Worm (Caenorhabditis elegans): Measurements from ENCODE around the gene ugt-56.

Gene ugt-56

ce11 chrV:12276946-12277345 is 18.2 kb downstream of the ugt-56 start, which contains the start of gene bnc-1:
Gene bnc-1 (minus strand): TSS chrV:12277046.
- TF ChIP-seq D2030.7 (GFP tag; IDR thresholded peaks at IDR 0.05): no peak
- TF ChIP-seq tlf-1 (GFP tag; optimal IDR thresholded peaks at IDR 0.05): no peak
- no peak for TF ChIP-seq madf-10 (tag; optimal IDR thresholded peaks at IDR 0.05)
- no peak for TF ChIP-seq Y53G8AR.9 (GFP tag; conservative IDR thresholded peaks at IDR 0.05)
- TF ChIP-seq T26A5.8 (tag; optimal IDR thresholded peaks at IDR 0.05): no peak
- no peak for TF ChIP-seq xnd-1 (tag; optimal IDR thresholded peaks at IDR 0.05)
- no peak for TF ChIP-seq ztf-6 (GFP tag; IDR thresholded peaks at IDR 0.05)
- TF ChIP-seq snpc-4 (GFP tag; optimal IDR thresholded peaks at IDR 0.05): no peak
- no peak for TF ChIP-seq snpc-4 (tag; optimal IDR thresholded peaks at IDR 0.05)
- TF ChIP-seq dpff-1 (tag; optimal IDR thresholded peaks at IDR 0.05): no peak
- no peak for TF ChIP-seq egl-18 (GFP tag; IDR thresholded peaks at IDR 0.05)
- no peak for TF ChIP-seq let-607 (tag; optimal IDR thresholded peaks at IDR 0.05)
- no peak for TF ChIP-seq rpc-1 (optimal IDR thresholded peaks at IDR 0.05)
- TF ChIP-seq rpc-1 (tag; optimal IDR thresholded peaks at IDR 0.05): no peak
- TF ChIP-seq lsy-27 (tag; optimal IDR thresholded peaks at IDR 0.05; ENCODE audit: borderline replicate concordance, insufficient read depth): no peak
- no peak for TF ChIP-seq ZK185.1 (tag; optimal IDR thresholded peaks at IDR 0.05; ENCODE audit: poor library complexity, severe bottlenecking)

- TF ChIP-seq Y53G8AR.9 (GFP tag; conservative IDR thresholded peaks at IDR 0.05) (no peak), ccch-3 (GFP tag; optimal IDR thresholded peaks at IDR 0.05) (no peak), lin-26 (GFP tag; IDR thresholded peaks at IDR 0.05) (no peak)
These were observed 22.7 kb downstream of the ugt-56 start for ce11 chrV:12281508-12281907.

- no peak for TF ChIP-seq lin-40 (tag; optimal IDR thresholded peaks at IDR 0.05)
- TF ChIP-seq repo-1 (tag; optimal IDR thresholded peaks at IDR 0.05): no peak
- TF ChIP-seq madf-10 (tag; optimal IDR thresholded peaks at IDR 0.05): no peak
- no peak for TF ChIP-seq ztf-28 (GFP tag; IDR thresholded peaks at IDR 0.05)
- TF ChIP-seq ccch-3 (GFP tag; optimal IDR thresholded peaks at IDR 0.05): no peak
- no peak for TF ChIP-seq egl-18 (GFP tag; IDR thresholded peaks at IDR 0.05)
- no peak for TF ChIP-seq nfyb-1 (GFP tag; IDR thresholded peaks at IDR 0.05)
- no peak for TF ChIP-seq attf-5 (GFP tag; optimal IDR thresholded peaks at IDR 0.05)
- no peak for TF ChIP-seq hlh-12 (tag; optimal IDR thresholded peaks at IDR 0.05)
- TF ChIP-seq F49E8.2 (tag; optimal IDR thresholded peaks at IDR 0.05; ENCODE audit: insufficient read depth): no peak
- TF ChIP-seq hsf-1 (GFP tag; IDR thresholded peaks at IDR 0.05): no peak
- no peak for TF ChIP-seq Y56A3A.18 (GFP tag; IDR thresholded peaks at IDR 0.05)
- TF ChIP-seq madf-3 (GFP tag; IDR thresholded peaks at IDR 0.05): no peak
- no peak for TF ChIP-seq unc-62 (GFP tag; optimal IDR thresholded peaks at IDR 0.05)
- TF ChIP-seq rec-8 (tag; optimal IDR thresholded peaks at IDR 0.05): no peak
- no peak for TF ChIP-seq ztf-25 (GFP tag; IDR thresholded peaks at IDR 0.05)
- TF ChIP-seq F52B5.7 (tag; optimal IDR thresholded peaks at IDR 0.05): no peak
These were observed 24.4 kb downstream of the ugt-56 start, which contains the start of gene F55C5.10 for ce11 chrV:12283187-12283586. Gene F55C5.10 (plus strand): TSS chrV:12283487.

ce11 chrV:12287667-12288066 is 28.9 kb downstream of the ugt-56 start:
- TF ChIP-seq mxl-1 (tag; optimal IDR thresholded peaks at IDR 0.05) (no peak), lin-40 (tag; optimal IDR thresholded peaks at IDR 0.05) (no peak), ceh-27 (GFP tag; optimal IDR thresholded peaks at IDR 0.05) (no peak), F33H1.4 (GFP tag; IDR thresholded peaks at IDR 0.05) (no peak), snpc-4 (GFP tag; optimal IDR thresholded peaks at IDR 0.05) (no peak), snpc-4 (tag; optimal IDR thresholded peaks at IDR 0.05) (no peak), hsf-1 (GFP tag; IDR thresholded peaks at IDR 0.05) (no peak)
